Fruit fly (Drosophila melanogaster): ENCODE data around the gene CG7135.

dm6 chrX:18100146-18100669, 3.2 kb upstream of the CG7135 start:
- TF ChIP-seq CG4496 (GFP tag; IDR thresholded peaks at IDR 0.05), result no peak
- no peak for TF ChIP-seq Snoo (tag; optimal IDR thresholded peaks at IDR 0.05)
- TF ChIP-seq CG14655 (GFP tag; optimal IDR thresholded peaks at IDR 0.05), result no peak
- TF ChIP-seq EcR (GFP tag; optimal IDR thresholded peaks at IDR 0.05), result no peak
- no peak for TF ChIP-seq CG8159 (tag; optimal IDR thresholded peaks at IDR 0.05)
- no peak for TF ChIP-seq Pif1A (GFP tag; optimal IDR thresholded peaks at IDR 0.05)
- TF ChIP-seq CG32121 (GFP tag; IDR thresholded peaks at IDR 0.05), result 0 out of 2 replicates have a peak, but pooled peaks have one; percentile 33
- TF ChIP-seq Pif1B (GFP tag; optimal IDR thresholded peaks at IDR 0.05), result no peak
- no peak for TF ChIP-seq D1 (tag; optimal IDR thresholded peaks at IDR 0.05)
- no peak for TF ChIP-seq CG15710 (tag; optimal IDR thresholded peaks at IDR 0.05)
